Worm (Caenorhabditis elegans) whole organism, L2 larva: Measurements from ENCODE around the gene rfc-3.

Experiments
- F13H6.1 ChIP-seq: sonication (generic microtip); optimal IDR thresholded peaks from 2 replicates; lab custom pipeline; 2016; ENCODE audit warnings: missing genetic modification characterization, missing compliant biosample characterization
- R02D3.7 ChIP-seq: fragments of 150-350 bp; optimal IDR thresholded peaks from 2 replicates; lab custom pipeline; 2014; ENCODE audit warnings: missing biosample characterization, missing genetic modification characterization
- Y55F3AM.14 ChIP-seq: fragments of 200-800 bp; sonication (Bioruptor generic); optimal IDR thresholded peaks from 2 replicates; lab custom pipeline; 2018; ENCODE audit warnings: mild to moderate bottlenecking, missing genetic modification characterization, missing compliant biosample characterization
- ZK546.5 ChIP-seq: sonication (generic microtip); optimal IDR thresholded peaks from 2 replicates; lab custom pipeline; 2017; ENCODE audit warnings: missing biosample characterization, missing genetic modification characterization
- aly-2 ChIP-seq: fragments of 150-350 bp; optimal IDR thresholded peaks from 2 replicates; lab custom pipeline; 2014; ENCODE audit warnings: missing biosample characterization, missing genetic modification characterization
- ama-1 ChIP-seq: fragments of 150-350 bp; optimal IDR thresholded peaks from 2 replicates; lab custom pipeline; 2018; ENCODE audit warnings: inconsistent platforms
- blmp-1 ChIP-seq: sonication (generic microtip); optimal IDR thresholded peaks from 2 replicates; lab custom pipeline; 2017; ENCODE audit warnings: missing genetic modification characterization, mild to moderate bottlenecking, missing compliant biosample characterization, antibody characterized with exemption, moderate library complexity; ENCODE audit not compliant: insufficient read depth
- ceh-16 ChIP-seq: fragments of 150-350 bp; optimal IDR thresholded peaks from 2 replicates; lab custom pipeline; 2014; ENCODE audit warnings: missing biosample characterization, missing genetic modification characterization
- ceh-82 ChIP-seq: fragments of 150-350 bp; optimal IDR thresholded peaks from 2 replicates; lab custom pipeline; 2014; ENCODE audit warnings: missing biosample characterization, missing genetic modification characterization
- dmd-4 ChIP-seq: sonication (generic microtip); optimal IDR thresholded peaks from 2 replicates; lab custom pipeline; 2017; ENCODE audit warnings: missing biosample characterization, missing genetic modification characterization
- egl-27 ChIP-seq: sonication (generic microtip); optimal IDR thresholded peaks from 3 replicates; lab custom pipeline; 2017; ENCODE audit warnings: missing biosample characterization, missing genetic modification reagents, missing genetic modification characterization
- elt-1 ChIP-seq: fragments of 150-350 bp; optimal IDR thresholded peaks from 2 replicates; lab custom pipeline; 2014; ENCODE audit warnings: missing biosample characterization, missing genetic modification characterization
- fos-1 ChIP-seq: fragments of 150-350 bp; optimal IDR thresholded peaks from 2 replicates; lab custom pipeline; 2014; ENCODE audit warnings: missing biosample characterization, missing genetic modification characterization
- gmeb-1 ChIP-seq: fragments of 150-350 bp; optimal IDR thresholded peaks from 2 replicates; lab custom pipeline; 2014; ENCODE audit warnings: missing biosample characterization, missing genetic modification characterization
- lin-13 ChIP-seq: fragments of 150-350 bp; optimal IDR thresholded peaks from 2 replicates; lab custom pipeline; 2014; ENCODE audit warnings: missing biosample characterization, missing genetic modification reagents, missing genetic modification characterization
- lin-39 ChIP-seq: fragments of 150-350 bp; optimal IDR thresholded peaks from 2 replicates; lab custom pipeline; 2014; ENCODE audit warnings: missing biosample characterization, missing genetic modification reagents, missing genetic modification characterization
- mab-5 ChIP-seq: fragments of 150-350 bp; optimal IDR thresholded peaks from 2 replicates; lab custom pipeline; 2014; ENCODE audit warnings: missing biosample characterization, missing genetic modification characterization
- mbf-1 ChIP-seq: sonication (generic microtip); optimal IDR thresholded peaks from 2 replicates; lab custom pipeline; 2017; ENCODE audit warnings: missing biosample characterization, missing genetic modification characterization
- mdl-1 ChIP-seq, 2 experiments: fragments of 150-350 bp in 1 of 2; sonication (generic microtip) in 1 of 2; optimal IDR thresholded peaks; 2 replicates each; lab custom pipeline; 2017; ENCODE audit warnings: missing biosample characterization in 2 of 2, missing genetic modification characterization in 2 of 2
- nhr-10 ChIP-seq: sonication (generic microtip); optimal IDR thresholded peaks from 2 replicates; lab custom pipeline; 2017; ENCODE audit warnings: missing biosample characterization, missing genetic modification characterization
- nhr-12 ChIP-seq: fragments of 150-350 bp; optimal IDR thresholded peaks from 2 replicates; lab custom pipeline; 2014; ENCODE audit warnings: missing biosample characterization, missing genetic modification characterization
- nhr-23 ChIP-seq: fragments of 150-350 bp; optimal IDR thresholded peaks from 2 replicates; lab custom pipeline; 2014; ENCODE audit warnings: missing biosample characterization, missing genetic modification reagents, missing genetic modification characterization
- nhr-25 ChIP-seq: fragments of 150-350 bp; sonication (generic microtip); optimal IDR thresholded peaks from 3 replicates; lab custom pipeline; 2014; ENCODE audit warnings: missing biosample characterization, missing genetic modification characterization
- nhr-77 ChIP-seq: fragments of 150-350 bp; optimal IDR thresholded peaks from 2 replicates; lab custom pipeline; 2014; ENCODE audit warnings: missing biosample characterization, missing genetic modification characterization
- skn-1 ChIP-seq: sonication (generic microtip); optimal IDR thresholded peaks from 2 replicates; lab custom pipeline; 2017; ENCODE audit warnings: missing biosample characterization, missing genetic modification characterization
- sma-3 ChIP-seq: sonication (generic microtip); optimal IDR thresholded peaks from 2 replicates; lab custom pipeline; 2016; ENCODE audit warnings: missing genetic modification reagents, missing genetic modification characterization, missing compliant biosample characterization
- sma-9 ChIP-seq, 2 experiments: fragments of 150-350 bp in 1 of 2; sonication (generic microtip) in 1 of 2; optimal IDR thresholded peaks; 2 replicates each; lab custom pipeline; 2014 to 2016; ENCODE audit warnings: missing genetic modification characterization in 2 of 2, mild to moderate bottlenecking in 1 of 2, missing biosample characterization in 1 of 2, missing compliant biosample characterization in 1 of 2, missing genetic modification reagents in 1 of 2, moderate library complexity in 1 of 2
- unc-55 ChIP-seq: fragments of 150-350 bp; sonication (generic microtip); optimal IDR thresholded peaks from 3 replicates; lab custom pipeline; 2014; ENCODE audit warnings: missing biosample characterization, missing genetic modification reagents, missing genetic modification characterization
- unc-62 ChIP-seq: fragments of 150-350 bp; optimal IDR thresholded peaks from 2 replicates; lab custom pipeline; 2014; ENCODE audit warnings: missing biosample characterization, missing genetic modification reagents, missing genetic modification characterization
- ztf-1 ChIP-seq: fragments of 200-800 bp; sonication (Bioruptor generic); conservative IDR thresholded peaks from 2 replicates; pipeline ENCODE4 v1.3.6; 2022; ENCODE audit warnings: missing genetic modification characterization, missing compliant biosample characterization
- ztf-11 ChIP-seq: sonication (generic microtip); optimal IDR thresholded peaks from 2 replicates; lab custom pipeline; 2017; ENCODE audit warnings: missing biosample characterization, missing genetic modification characterization
- ztf-4 ChIP-seq: fragments of 150-350 bp; optimal IDR thresholded peaks from 2 replicates; lab custom pipeline; 2014; ENCODE audit warnings: missing biosample characterization, missing genetic modification characterization

rfc-3 gene

DNA sequence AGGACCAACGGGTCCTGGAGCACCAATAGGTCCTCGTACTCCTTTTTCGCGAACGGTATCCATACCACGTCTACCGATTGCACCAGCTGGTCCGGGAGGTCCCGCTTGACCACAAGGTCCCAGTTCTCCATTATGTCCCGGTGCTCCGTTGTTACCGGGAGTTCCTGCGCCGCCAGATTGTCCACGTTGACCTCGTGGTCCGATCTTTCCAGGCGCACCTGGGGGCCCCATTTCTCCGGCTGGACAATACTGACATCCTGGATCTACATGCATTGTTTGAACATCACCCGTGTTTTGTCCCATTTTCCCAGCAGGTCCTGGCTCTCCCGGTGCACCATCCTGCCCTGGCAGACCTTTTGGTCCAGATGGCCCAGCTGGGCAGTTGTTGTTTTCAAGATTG is 29.5 kb upstream of the rfc-3 start:
- TF ChIP-seq nhr-25 (tag; lab: Kevin White, UChicago), result no peak
- TF ChIP-seq, all 48 proteins: peak for 0

- TF ChIP-seq blmp-1 (no peak), ztf-1 (GFP tag; lab: Robert Waterston, UW) (no peak), sma-9 (GFP tag; optimal IDR thresholded peaks at IDR 0.05; lab: Kevin White, UChicago) (no peak), sma-9 (tag; optimal IDR thresholded peaks at IDR 0.05; lab: Kevin White, UChicago) (no peak), aly-2 (tag; lab: Kevin White, UChicago) (no peak), egl-27 (no peak), unc-55 (GFP tag; lab: Kevin White, UChicago) (no peak)
Measured at ce11 chrIV:13067200-13067599, 28.4 kb upstream of the rfc-3 start, which contains the start of gene col-131. col-131 (minus strand) TSS chrIV:13067300.

ce11 chrIV:13068451-13068850 is 27.1 kb upstream of the rfc-3 start, which contains the start of gene scl-6:
scl-6 (plus strand) TSS chrIV:13068751.
- TF ChIP-seq unc-55 (GFP tag; lab: Kevin White, UChicago), result no peak
- TF ChIP-seq fos-1 (tag; lab: Kevin White, UChicago), result no peak
- TF ChIP-seq nhr-12 (tag; lab: Kevin White, UChicago), result no peak
- TF ChIP-seq nhr-10 (tag; lab: Kevin White, UChicago), result no peak
- no peak for TF ChIP-seq ZK546.5

ce11 chrIV:13070142-13070541 is 25.4 kb upstream of the rfc-3 start, which contains the start of gene scl-7:
scl-7 (plus strand) TSS chrIV:13070442.
- TF ChIP-seq blmp-1 (no peak), unc-55 (GFP tag; lab: Kevin White, UChicago) (no peak), ama-1 (lab: Kevin White, UChicago) (no peak), nhr-77 (no peak), lin-39 (tag; lab: Kevin White, UChicago) (no peak), ztf-11 (tag; lab: Kevin White, UChicago) (no peak), R02D3.7 (tag; lab: Kevin White, UChicago) (no peak), sma-9 (GFP tag; optimal IDR thresholded peaks at IDR 0.05; lab: Kevin White, UChicago) (no peak), sma-9 (tag; optimal IDR thresholded peaks at IDR 0.05; lab: Kevin White, UChicago) (no peak), mdl-1 (tag; optimal IDR thresholded peaks at IDR 0.05; lab: Kevin White, UChicago) (no peak), ceh-16 (tag; lab: Kevin White, UChicago) (no peak), nhr-23 (no peak), F13H6.1 (no peak), elt-1 (tag; lab: Kevin White, UChicago) (no peak)
- TF ChIP-seq, all 48 proteins: peak for 0

- no peak for TF ChIP-seq fos-1 (tag; lab: Kevin White, UChicago)
- TF ChIP-seq elt-1 (tag; lab: Kevin White, UChicago), result no peak
- TF ChIP-seq ztf-4 (tag; lab: Kevin White, UChicago), result no peak
- TF ChIP-seq blmp-1, result no peak
- no peak for TF ChIP-seq dmd-4
- no peak for TF ChIP-seq mab-5 (tag; lab: Kevin White, UChicago)
- no peak for TF ChIP-seq unc-55 (GFP tag; lab: Kevin White, UChicago)
- no peak for TF ChIP-seq F13H6.1
- TF ChIP-seq mdl-1 (tag; optimal IDR thresholded peaks at IDR 0.05; lab: Kevin White, UChicago), result no peak
- TF ChIP-seq skn-1 (tag; lab: Kevin White, UChicago), result no peak
- no peak for TF ChIP-seq mbf-1 (tag; lab: Kevin White, UChicago)
- no peak for TF ChIP-seq unc-62 (GFP tag; lab: Kevin White, UChicago)
- TF ChIP-seq ztf-11 (tag; lab: Kevin White, UChicago), result no peak
- no peak for TF ChIP-seq sma-3
- no peak for TF ChIP-seq Y55F3AM.14 (GFP tag; lab: Kevin White, UChicago)
- TF ChIP-seq ceh-82, result no peak
- no peak for TF ChIP-seq gmeb-1 (tag; lab: Kevin White, UChicago)
- TF ChIP-seq nhr-23, result no peak
- no peak for TF ChIP-seq lin-13 (GFP tag; lab: Kevin White, UChicago)
Measured at ce11 chrIV:13071445-13071844, 24.1 kb upstream of the rfc-3 start, which contains the start of gene scl-8. scl-8 (plus strand) TSS chrIV:13071745.
